Fruit fly (Drosophila melanogaster): Measurements from ENCODE around the gene Svip.
A peak's percentile ranks its signal among the peaks of the same experiment; 100 is the strongest.

The Svip gene

DNA sequence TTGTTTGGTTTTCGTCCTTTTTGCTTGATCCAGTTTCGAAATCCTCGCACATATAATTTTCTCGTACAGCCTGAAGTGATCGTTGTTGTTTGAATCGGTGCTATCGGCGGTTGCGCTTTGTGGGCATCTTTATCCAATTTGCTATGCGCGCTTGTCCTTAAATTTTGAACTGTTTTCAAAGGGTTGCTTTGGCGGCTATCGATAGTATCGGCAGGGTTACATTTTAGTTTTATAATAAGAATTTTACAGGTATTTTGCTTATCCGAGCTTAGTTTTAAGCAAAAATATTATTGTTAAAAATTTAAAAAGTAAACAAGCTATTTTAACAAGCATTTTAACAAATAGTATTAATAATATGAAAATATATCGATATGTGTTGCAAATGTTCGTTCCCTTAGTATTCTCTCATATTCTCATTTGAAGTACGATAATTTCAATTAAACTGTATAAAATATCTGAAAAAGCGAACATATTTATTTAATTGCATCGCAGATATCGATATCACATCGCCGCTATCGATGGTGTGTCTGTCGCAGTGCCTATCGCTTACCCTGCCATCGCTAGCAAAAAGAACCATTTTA, 8.1 kb downstream of the Svip start, which contains the start of the genes Klp67A and CG4452 (continued):
- no peak for TF ChIP-seq wdn (GFP tag; IDR thresholded peaks at IDR 0.05)
- TF ChIP-seq BEAF-32 (GFP tag; optimal IDR thresholded peaks at IDR 0.05), result peak; percentile 98
- peak; percentile 97 for TF ChIP-seq Scr (GFP tag; IDR thresholded peaks at IDR 0.05; ENCODE audit: partially characterized antibody)
- no peak for TF ChIP-seq gsb (GFP tag; IDR thresholded peaks at IDR 0.05)
- no peak for TF ChIP-seq bowl (GFP tag; IDR thresholded peaks at IDR 0.05)
- TF ChIP-seq CG4328 (GFP tag; optimal IDR thresholded peaks at IDR 0.05), result no peak
- no peak for TF ChIP-seq lab (GFP tag; optimal IDR thresholded peaks at IDR 0.05)
- TF ChIP-seq Atf-2 (GFP tag; optimal IDR thresholded peaks at IDR 0.05), result no peak
- TF ChIP-seq crol (GFP tag; IDR thresholded peaks at IDR 0.05), result no peak
- no peak for TF ChIP-seq cwo (GFP tag; optimal IDR thresholded peaks at IDR 0.05)
- no peak for TF ChIP-seq CG17912 (GFP tag; optimal IDR thresholded peaks at IDR 0.05)
- no peak for TF ChIP-seq pros (GFP tag; optimal IDR thresholded peaks at IDR 0.05)
- TF ChIP-seq emc (GFP tag; optimal IDR thresholded peaks at IDR 0.05), result no peak
- TF ChIP-seq E2f2 (GFP tag; IDR thresholded peaks at IDR 0.05), result peak; percentile 69; the same call in 1 of the 2 replicates
- peak; percentile 38 for TF ChIP-seq az2 (GFP tag; optimal IDR thresholded peaks at IDR 0.05)
- TF ChIP-seq pzg (GFP tag; optimal IDR thresholded peaks at IDR 0.05), result peak; percentile 57
- peak; percentile 39 for TF ChIP-seq YL-1 (GFP tag; optimal IDR thresholded peaks at IDR 0.05)
- peak; percentile 27 for TF ChIP-seq Spps (tag; optimal IDR thresholded peaks at IDR 0.05)
- TF ChIP-seq CG32767 (GFP tag; IDR thresholded peaks at IDR 0.05), result no peak
- peak; percentile 92 for TF ChIP-seq HLH4C (GFP tag; IDR thresholded peaks at IDR 0.05; ENCODE audit: partially characterized antibody)
- TF ChIP-seq CG14965 (GFP tag; optimal IDR thresholded peaks at IDR 0.05; ENCODE audit: borderline replicate concordance), result no peak
- no peak for TF ChIP-seq fd96Cb (tag; optimal IDR thresholded peaks at IDR 0.05)
- TF ChIP-seq CG6254 (GFP tag; optimal IDR thresholded peaks at IDR 0.05), result no peak
- no peak for TF ChIP-seq ranshi (GFP tag; IDR thresholded peaks at IDR 0.05)
- TF ChIP-seq wek (GFP tag; optimal IDR thresholded peaks at IDR 0.05), result no peak
- TF ChIP-seq CG3407 (GFP tag; optimal IDR thresholded peaks at IDR 0.05), result no peak
- no peak for TF ChIP-seq Drgx (GFP tag; IDR thresholded peaks at IDR 0.05)
- no peak for TF ChIP-seq exex (tag; optimal IDR thresholded peaks at IDR 0.05)
- TF ChIP-seq CG15601 (tag; optimal IDR thresholded peaks at IDR 0.05), result peak; percentile 60
- TF ChIP-seq lmd (GFP tag; IDR thresholded peaks at IDR 0.05), result no peak
- TF ChIP-seq Hr3 (GFP tag; optimal IDR thresholded peaks at IDR 0.05), result peak; percentile 43
- TF ChIP-seq grau (tag; optimal IDR thresholded peaks at IDR 0.05), result peak; percentile 51
- TF ChIP-seq Kr (GFP tag; optimal IDR thresholded peaks at IDR 0.05), result no peak
- no peak for TF ChIP-seq HHEX (GFP tag; optimal IDR thresholded peaks at IDR 0.05)
- TF ChIP-seq tll (GFP tag; optimal IDR thresholded peaks at IDR 0.05), result peak in 1 of 2 experiments; percentile 22
- peak; percentile 34 for TF ChIP-seq CG7556 (GFP tag; optimal IDR thresholded peaks at IDR 0.05)
- peak; percentile 17 for TF ChIP-seq CG18619 (GFP tag; optimal IDR thresholded peaks at IDR 0.05)
- no peak for TF ChIP-seq CG15011 (GFP tag; optimal IDR thresholded peaks at IDR 0.05)
- TF ChIP-seq unc-4 (GFP tag; IDR thresholded peaks at IDR 0.05; ENCODE audit: partially characterized antibody), result peak; percentile 93
- TF ChIP-seq GATAe (GFP tag; conservative IDR thresholded peaks at IDR 0.05), result no peak
- TF ChIP-seq CG13287 (GFP tag; IDR thresholded peaks at IDR 0.05; ENCODE audit: partially characterized antibody), result peak; percentile 89
- TF ChIP-seq Mad (GFP tag; optimal IDR thresholded peaks at IDR 0.05), result no peak
- TF ChIP-seq Fer1 (GFP tag; optimal IDR thresholded peaks at IDR 0.05), result peak; percentile 16
- peak; percentile 74 for TF ChIP-seq CG2712 (tag; optimal IDR thresholded peaks at IDR 0.05)
- TF ChIP-seq sob (GFP tag; IDR thresholded peaks at IDR 0.05), result no peak
- no peak for TF ChIP-seq NK7.1 (GFP tag; optimal IDR thresholded peaks at IDR 0.05)
- peak; percentile 25; the same call in 1 of the 2 replicates for TF ChIP-seq CG6689 (GFP tag; IDR thresholded peaks at IDR 0.05)
- no peak for TF ChIP-seq pan (optimal IDR thresholded peaks at IDR 0.05)
- TF ChIP-seq pan (GFP tag; optimal IDR thresholded peaks at IDR 0.05 in 1 of 2, IDR thresholded peaks at IDR 0.05 in 1 of 2), result peak in 1 of 2 experiments; percentile 5
